Worm (Caenorhabditis elegans) whole organism, L4 larva: ENCODE measurements around the gene mrps-26.

Experiments used
- F37D6.2 ChIP-seq: sonication (generic microtip); optimal IDR thresholded peaks from 2 replicates; lab custom pipeline; 2016; ENCODE audit warnings: mild to moderate bottlenecking, missing genetic modification characterization, missing compliant biosample characterization
- F44E2.7 ChIP-seq: fragments of 200-800 bp; sonication (Bioruptor generic); IDR thresholded peaks from 2 replicates; pipeline ENCODE4 v2.1.2; 2022; ENCODE audit warnings: missing genetic modification characterization, missing compliant biosample characterization
- F49E8.2 ChIP-seq: sonication (generic microtip); optimal IDR thresholded peaks from 2 replicates; lab custom pipeline; 2016; ENCODE audit warnings: missing compliant biosample characterization, mild to moderate bottlenecking, missing genetic modification characterization, borderline replicate concordance
- T20F7.1 ChIP-seq: fragments of 200-800 bp; sonication (Bioruptor generic); optimal IDR thresholded peaks from 2 replicates; lab custom pipeline; 2018; ENCODE audit warnings: mild to moderate bottlenecking, missing genetic modification characterization, missing compliant biosample characterization
- T26A8.4 ChIP-seq: fragments of 200-800 bp; sonication (Bioruptor generic); IDR thresholded peaks from 2 replicates; pipeline ENCODE4 v1.3.6; 2022; ENCODE audit warnings: missing genetic modification characterization, missing compliant biosample characterization
- Y105C5A.15 ChIP-seq: fragments of 200-800 bp; sonication (Bioruptor generic); IDR thresholded peaks from 2 replicates; pipeline ENCODE4 v1.3.6; 2022; ENCODE audit warnings: missing genetic modification characterization, missing compliant biosample characterization
- Y48G9A.11 ChIP-seq: fragments of 200-800 bp; sonication (Bioruptor generic); IDR thresholded peaks from 2 replicates; pipeline ENCODE4 v1.3.6; 2022; ENCODE audit warnings: missing genetic modification reagents, missing genetic modification characterization, missing compliant biosample characterization
- Y5F2A.4 ChIP-seq: fragments of 200-800 bp; sonication (Bioruptor generic); optimal IDR thresholded peaks from 2 replicates; lab custom pipeline; 2018; ENCODE audit warnings: mild to moderate bottlenecking, missing genetic modification characterization, missing compliant biosample characterization
- ama-1 ChIP-seq: fragments of 150-350 bp; optimal IDR thresholded peaks from 2 replicates; lab custom pipeline; 2014; ENCODE audit warnings: inconsistent platforms, mixed read lengths
- attf-4 ChIP-seq: sonication (generic microtip); optimal IDR thresholded peaks from 3 replicates; lab custom pipeline; 2017; ENCODE audit warnings: missing biosample characterization, missing genetic modification characterization
- ceh-20 ChIP-seq: fragments of 200-800 bp; sonication (Bioruptor generic); IDR thresholded peaks from 2 replicates; pipeline ENCODE4 v1.3.6; 2022; ENCODE audit warnings: missing genetic modification reagents, missing genetic modification characterization, missing compliant biosample characterization
- ceh-28 ChIP-seq: fragments of 150-350 bp; optimal IDR thresholded peaks from 2 replicates; lab custom pipeline; 2014; ENCODE audit warnings: missing biosample characterization, missing genetic modification reagents, missing genetic modification characterization
- ceh-62 ChIP-seq: sonication (generic microtip); optimal IDR thresholded peaks from 2 replicates; lab custom pipeline; 2017; ENCODE audit warnings: missing biosample characterization, missing genetic modification characterization
- ces-1 ChIP-seq: fragments of 150-350 bp; sonication (generic microtip); optimal IDR thresholded peaks from 4 replicates; lab custom pipeline; 2014; ENCODE audit warnings: missing biosample characterization, missing genetic modification reagents, missing genetic modification characterization
- daf-16 ChIP-seq, 3 experiments: sonication (generic microtip); optimal IDR thresholded peaks; 2 replicates each; lab custom pipeline; 2016 to 2017; ENCODE audit warnings: missing genetic modification characterization in 3 of 3, missing genetic modification reagents in 3 of 3, mild to moderate bottlenecking in 2 of 3, missing compliant biosample characterization in 2 of 3, missing biosample characterization in 1 of 3, moderate library complexity in 1 of 3
- daf-8 ChIP-seq: fragments of 200-800 bp; sonication (Bioruptor generic); IDR thresholded peaks from 2 replicates; pipeline ENCODE4 v1.3.6; 2022; ENCODE audit warnings: missing genetic modification characterization, missing compliant biosample characterization
- dve-1 ChIP-seq: sonication (generic microtip); optimal IDR thresholded peaks from 2 replicates; lab custom pipeline; 2017; ENCODE audit warnings: antibody characterized with exemption, mild to moderate bottlenecking, missing genetic modification characterization, missing compliant biosample characterization; ENCODE audit not compliant: insufficient read depth
- egl-27 ChIP-seq: sonication (generic microtip); optimal IDR thresholded peaks from 3 replicates; lab custom pipeline; 2017; ENCODE audit warnings: missing biosample characterization, missing genetic modification reagents, missing genetic modification characterization
- fkh-10 ChIP-seq: fragments of 150-350 bp; optimal IDR thresholded peaks from 2 replicates; lab custom pipeline; 2014; ENCODE audit warnings: missing biosample characterization, missing genetic modification reagents, missing genetic modification characterization
- hif-1 ChIP-seq, 2 experiments: sonication (generic microtip); optimal IDR thresholded peaks; 2 replicates each; lab custom pipeline; 2016 to 2017; ENCODE audit warnings: missing compliant biosample characterization in 2 of 2, missing genetic modification characterization in 2 of 2, missing genetic modification reagents in 2 of 2, missing genotype in 2 of 2, mild to moderate bottlenecking in 1 of 2
- hlh-11 ChIP-seq: fragments of 200-800 bp; sonication (Bioruptor generic); optimal IDR thresholded peaks from 2 replicates; lab custom pipeline; 2018; ENCODE audit warnings: mild to moderate bottlenecking, missing genetic modification characterization, missing compliant biosample characterization
- hmg-1.1 ChIP-seq: fragments of 200-800 bp; sonication (Bioruptor generic); IDR thresholded peaks from 2 replicates; pipeline ENCODE4 v1.3.6; 2022; ENCODE audit warnings: missing genetic modification reagents, missing genetic modification characterization, missing compliant biosample characterization
- lin-1 ChIP-seq: fragments of 200-800 bp; sonication (Bioruptor generic); IDR thresholded peaks from 2 replicates; pipeline ENCODE4 v1.3.6; 2022; ENCODE audit warnings: missing genetic modification reagents, missing genetic modification characterization, missing compliant biosample characterization
- lin-13 ChIP-seq: fragments of 150-350 bp; optimal IDR thresholded peaks from 2 replicates; lab custom pipeline; 2014; ENCODE audit warnings: missing biosample characterization, missing genetic modification reagents, missing genetic modification characterization
- lin-38 ChIP-seq: fragments of 200-800 bp; sonication (Bioruptor generic); IDR thresholded peaks from 2 replicates; pipeline ENCODE4 v1.3.6; 2022; ENCODE audit warnings: missing genetic modification reagents, missing genetic modification characterization, missing compliant biosample characterization
- madf-5 ChIP-seq, 2 experiments: fragments of 200-800 bp; sonication (Bioruptor generic); IDR thresholded peaks; 2 replicates each; pipeline ENCODE4 v1.3.6; 2022; ENCODE audit warnings: missing compliant biosample characterization in 2 of 2, missing genetic modification characterization in 2 of 2
- mdl-1 ChIP-seq, 2 experiments: fragments of 150-350 bp in 1 of 2; sonication (generic microtip) in 1 of 2; optimal IDR thresholded peaks; 2 replicates each; lab custom pipeline; 2014 to 2017; ENCODE audit warnings: missing biosample characterization in 2 of 2, missing genetic modification characterization in 2 of 2
- mep-1 ChIP-seq: fragments of 150-350 bp; sonication (generic microtip); optimal IDR thresholded peaks from 3 replicates; lab custom pipeline; 2014; ENCODE audit warnings: missing biosample characterization, missing genetic modification characterization
- mxl-2 ChIP-seq: fragments of 200-800 bp; sonication (Bioruptor generic); conservative IDR thresholded peaks from 2 replicates; pipeline ENCODE4 v1.3.6; 2022; ENCODE audit warnings: missing genetic modification reagents, missing genetic modification characterization, missing compliant biosample characterization
- mxl-3 ChIP-seq: fragments of 200-800 bp; sonication (Bioruptor generic); optimal IDR thresholded peaks from 2 replicates; lab custom pipeline; 2018; ENCODE audit warnings: mild to moderate bottlenecking, missing genetic modification characterization, missing compliant biosample characterization
- nhr-111 ChIP-seq: fragments of 200-800 bp; sonication (Bioruptor generic); optimal IDR thresholded peaks from 2 replicates; lab custom pipeline; 2018; ENCODE audit warnings: mild to moderate bottlenecking, missing genetic modification characterization, missing compliant biosample characterization
- nhr-25 ChIP-seq: sonication (generic microtip); optimal IDR thresholded peaks from 2 replicates; lab custom pipeline; 2017; ENCODE audit warnings: missing genetic modification characterization, mild to moderate bottlenecking, missing compliant biosample characterization, antibody characterized with exemption, moderate library complexity, borderline replicate concordance; ENCODE audit not compliant: insufficient read depth
- nhr-48 ChIP-seq: sonication (generic microtip); optimal IDR thresholded peaks from 2 replicates; lab custom pipeline; 2016; ENCODE audit warnings: mild to moderate bottlenecking, missing genetic modification characterization, missing compliant biosample characterization
- nhr-77 ChIP-seq: fragments of 150-350 bp; optimal IDR thresholded peaks from 2 replicates; lab custom pipeline; 2014; ENCODE audit warnings: missing biosample characterization, missing genetic modification characterization
- php-3 ChIP-seq: fragments of 200-800 bp; sonication (Bioruptor generic); IDR thresholded peaks from 2 replicates; pipeline ENCODE4 v1.3.6; 2022; ENCODE audit warnings: missing genetic modification reagents, missing genetic modification characterization, missing compliant biosample characterization
- rbr-2 ChIP-seq: sonication (generic microtip); optimal IDR thresholded peaks from 2 replicates; lab custom pipeline; 2016; ENCODE audit warnings: missing genotype, missing genetic modification characterization, missing compliant biosample characterization
- set-16 ChIP-seq: fragments of 200-800 bp; sonication (Bioruptor generic); IDR thresholded peaks from 2 replicates; pipeline ENCODE4 v1.3.6; 2022; ENCODE audit warnings: missing genetic modification reagents, missing genetic modification characterization, missing compliant biosample characterization
- skn-1 ChIP-seq: fragments of 150-350 bp; optimal IDR thresholded peaks from 2 replicates; lab custom pipeline; 2014; ENCODE audit warnings: missing biosample characterization, missing genetic modification characterization
- snpc-4 ChIP-seq: fragments of 150-350 bp; optimal IDR thresholded peaks from 2 replicates; lab custom pipeline; 2014; ENCODE audit warnings: missing biosample characterization, missing genetic modification characterization
- tra-1 ChIP-seq: fragments of 200-800 bp; sonication (Bioruptor generic); IDR thresholded peaks from 2 replicates; pipeline ENCODE4 v1.3.6; 2022; ENCODE audit warnings: missing genetic modification reagents, missing genetic modification characterization, missing compliant biosample characterization
- unc-39 ChIP-seq: sonication (generic microtip); optimal IDR thresholded peaks from 2 replicates; lab custom pipeline; 2017; ENCODE audit warnings: missing biosample characterization, missing genetic modification characterization
- unc-62 ChIP-seq, 3 experiments: fragments of 150-350 bp in 1 of 3; sonication (generic microtip); optimal IDR thresholded peaks in 2 of 3; peaks in 1 of 3; 1 replicate in 1 of 3; 2 replicates in 2 of 3; lab custom pipeline; 2014 to 2017; ENCODE audit warnings: missing biosample characterization in 3 of 3, missing genetic modification characterization in 3 of 3, missing genetic modification reagents in 3 of 3, missing genotype in 1 of 3
- zfp-2 ChIP-seq: sonication (generic microtip); optimal IDR thresholded peaks from 2 replicates; lab custom pipeline; 2016; ENCODE audit warnings: mild to moderate bottlenecking, missing genetic modification characterization, missing compliant biosample characterization
- ztf-11 ChIP-seq: fragments of 150-350 bp; optimal IDR thresholded peaks from 2 replicates; lab custom pipeline; 2014; ENCODE audit warnings: missing biosample characterization, missing genetic modification characterization
- ztf-7 ChIP-seq: fragments of 150-350 bp; optimal IDR thresholded peaks from 2 replicates; lab custom pipeline; 2014; ENCODE audit warnings: missing biosample characterization, missing genetic modification characterization

mrps-26 gene

ce11 chrIII:5267217-5267906 is 33.0 kb downstream of the mrps-26 start, which contains the start of gene ZC395.5 (continued):
- TF ChIP-seq daf-8 (GFP tag; lab: Robert Waterston, UW) (no peak), ces-1 (GFP tag; lab: Kevin White, UChicago) (no peak), dve-1 (tag; lab: Kevin White, UChicago) (peak; percentile 81), daf-16 (GFP tag; optimal IDR thresholded peaks at IDR 0.05; lab: Kevin White, UChicago) (no peak), daf-16 (tag; optimal IDR thresholded peaks at IDR 0.05; lab: Kevin White, UChicago) (peak; percentile 96), mdl-1 (tag; optimal IDR thresholded peaks at IDR 0.05; lab: Kevin White, UChicago) (peak in 1 of 2 experiments; percentile 27), madf-5 (GFP tag; IDR thresholded peaks at IDR 0.05; lab: Robert Waterston, UW) (no peak), lin-1 (GFP tag; lab: Robert Waterston, UW) (no peak), ceh-28 (tag; lab: Kevin White, UChicago) (no peak), unc-39 (tag; lab: Kevin White, UChicago) (no peak), Y5F2A.4 (GFP tag; lab: Kevin White, UChicago) (no peak), T20F7.1 (GFP tag; lab: Kevin White, UChicago) (peak; percentile 10), nhr-111 (no peak), Y48G9A.11 (GFP tag; lab: Robert Waterston, UW) (no peak), ztf-11 (tag; lab: Kevin White, UChicago) (no peak), attf-4 (tag; lab: Kevin White, UChicago) (no peak), skn-1 (tag; lab: Kevin White, UChicago) (no peak), F49E8.2 (tag; lab: Kevin White, UChicago) (no peak), php-3 (GFP tag; lab: Robert Waterston, UW) (0 out of 2 replicates have a peak, but pooled peaks have one; percentile 44), ama-1 (lab: Kevin White, UChicago) (no peak), ztf-7 (no peak), Y105C5A.15 (no peak), set-16 (GFP tag; lab: Robert Waterston, UW) (no peak), zfp-2 (tag; lab: Kevin White, UChicago) (no peak), tra-1 (GFP tag; lab: Robert Waterston, UW) (no peak), snpc-4 (tag; lab: Kevin White, UChicago) (no peak), lin-38 (GFP tag; lab: Robert Waterston, UW) (no peak), rbr-2 (tag; lab: Kevin White, UChicago) (no peak), ceh-20 (no peak), mxl-2 (GFP tag; lab: Robert Waterston, UW) (no peak), hlh-11 (tag; lab: Kevin White, UChicago) (peak; percentile 23), F37D6.2 (tag; lab: Kevin White, UChicago) (no peak), nhr-48 (tag; lab: Kevin White, UChicago) (no peak), nhr-77 (tag; lab: Kevin White, UChicago) (no peak), unc-62 (GFP tag; optimal IDR thresholded peaks at IDR 0.05 in 1 of 2; lab: Kevin White, UChicago) (peak in 1 of 2 experiments; percentile 86), unc-62 (tag; optimal IDR thresholded peaks at IDR 0.05; lab: Kevin White, UChicago) (no peak), egl-27 (tag; lab: Kevin White, UChicago) (no peak), hmg-1.1 (GFP tag; lab: Robert Waterston, UW) (no peak), fkh-10 (GFP tag; lab: Kevin White, UChicago) (no peak)
- TF ChIP-seq, all 104 proteins: peak for 9

ce11 chrIII:5268486-5268885 is 34.1 kb downstream of the mrps-26 start:
- TF ChIP-seq egl-27 (tag; lab: Kevin White, UChicago) (no peak), F44E2.7 (GFP tag; lab: Robert Waterston, UW) (no peak), ceh-62 (tag; lab: Kevin White, UChicago) (no peak), ama-1 (lab: Kevin White, UChicago) (no peak), mep-1 (peak; percentile 38), T26A8.4 (GFP tag; lab: Robert Waterston, UW) (no peak), Y48G9A.11 (GFP tag; lab: Robert Waterston, UW) (no peak), Y5F2A.4 (GFP tag; lab: Kevin White, UChicago) (no peak), lin-13 (GFP tag; lab: Kevin White, UChicago) (no peak), nhr-25 (tag; lab: Kevin White, UChicago) (no peak), mxl-3 (GFP tag; lab: Kevin White, UChicago) (no peak), dve-1 (tag; lab: Kevin White, UChicago) (peak; percentile 62), nhr-77 (tag; lab: Kevin White, UChicago) (peak; percentile 83), tra-1 (GFP tag; lab: Robert Waterston, UW) (no peak), hif-1 (tag; optimal IDR thresholded peaks at IDR 0.05; lab: Kevin White, UChicago) (no peak), daf-16 (GFP tag; optimal IDR thresholded peaks at IDR 0.05; lab: Kevin White, UChicago) (no peak), daf-16 (tag; optimal IDR thresholded peaks at IDR 0.05; lab: Kevin White, UChicago) (peak; percentile 64)
